Worm (Caenorhabditis elegans): ENCODE measurements around the gene F45H10.2.

F45H10.2 gene

ce11 chrII:13507535-13507934, 14.7 kb upstream of the F45H10.2 start, which contains the start of gene nep-17:
TSS of gene nep-17 (plus strand) at chrII:13507819.
- TF ChIP-seq syd-9 (tag; optimal IDR thresholded peaks at IDR 0.05), result no peak
- TF ChIP-seq lim-6 (tag; optimal IDR thresholded peaks at IDR 0.05), result no peak
- no peak for TF ChIP-seq rnt-1 (tag; optimal IDR thresholded peaks at IDR 0.05)
- TF ChIP-seq mec-3 (tag; optimal IDR thresholded peaks at IDR 0.05; ENCODE audit: borderline replicate concordance), result no peak
- no peak for TF ChIP-seq elt-2 (tag; optimal IDR thresholded peaks at IDR 0.05)
- TF ChIP-seq unc-86 (tag; optimal IDR thresholded peaks at IDR 0.05), result no peak
- TF ChIP-seq hlh-8 (tag; optimal IDR thresholded peaks at IDR 0.05), result no peak
- no peak for TF ChIP-seq unc-3 (GFP tag; conservative IDR thresholded peaks at IDR 0.05)
- TF ChIP-seq unc-3 (tag; optimal IDR thresholded peaks at IDR 0.05), result no peak
- TF ChIP-seq ztf-16 (tag; optimal IDR thresholded peaks at IDR 0.05), result no peak
- TF ChIP-seq fkh-6 (tag; optimal IDR thresholded peaks at IDR 0.05), result no peak
- TF ChIP-seq hlh-15 (tag; optimal IDR thresholded peaks at IDR 0.05), result no peak
- TF ChIP-seq lin-11 (tag; optimal IDR thresholded peaks at IDR 0.05), result no peak
- TF ChIP-seq ceh-48 (tag; optimal IDR thresholded peaks at IDR 0.05), result no peak
- no peak for TF ChIP-seq eyg-1 (tag; optimal IDR thresholded peaks at IDR 0.05)
- no peak for TF ChIP-seq elt-4 (tag; optimal IDR thresholded peaks at IDR 0.05)
- TF ChIP-seq ceh-34 (tag; optimal IDR thresholded peaks at IDR 0.05), result no peak
- TF ChIP-seq dmd-4 (tag; optimal IDR thresholded peaks at IDR 0.05; ENCODE audit: borderline replicate concordance), result no peak

DNA sequence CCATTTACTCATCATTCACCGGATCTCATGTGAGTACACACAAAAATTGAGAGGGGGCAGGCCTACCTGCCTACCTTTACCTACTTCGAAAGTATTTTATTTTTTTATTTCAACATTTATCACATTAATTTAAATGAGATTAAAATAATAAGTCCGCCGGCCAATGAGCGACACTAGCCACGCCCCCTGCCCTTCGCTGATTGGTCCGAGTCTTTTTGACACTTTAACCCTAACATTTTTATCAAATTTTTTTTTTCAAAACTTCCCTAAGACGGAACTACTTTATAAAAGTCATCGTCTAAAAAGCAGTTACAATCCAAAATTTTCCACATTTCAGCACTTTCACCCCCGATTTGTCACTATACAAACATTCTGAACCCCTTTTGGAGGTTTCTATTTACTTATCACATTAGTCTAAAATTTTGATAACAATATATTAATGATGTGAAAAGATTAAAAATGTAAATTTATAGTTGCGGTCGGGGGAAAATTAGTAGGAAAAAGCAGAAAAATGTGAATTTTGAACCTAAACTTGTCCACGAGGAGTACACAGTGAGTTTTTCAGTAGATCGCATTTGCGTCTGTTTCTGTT, 13.2 kb upstream of the F45H10.2 start:
- TF ChIP-seq nfya-1 (tag; optimal IDR thresholded peaks at IDR 0.05), result peak; percentile 59
- no peak for TF ChIP-seq pros-1 (tag; optimal IDR thresholded peaks at IDR 0.05)

- no peak for TF ChIP-seq hlh-15 (tag; optimal IDR thresholded peaks at IDR 0.05)
- no peak for TF ChIP-seq pat-9 (tag; optimal IDR thresholded peaks at IDR 0.05)
- no peak for TF ChIP-seq ceh-9 (tag; optimal IDR thresholded peaks at IDR 0.05)
- TF ChIP-seq dmd-4 (tag; optimal IDR thresholded peaks at IDR 0.05; ENCODE audit: borderline replicate concordance), result no peak
- TF ChIP-seq odd-2 (tag; optimal IDR thresholded peaks at IDR 0.05), result no peak
- no peak for TF ChIP-seq elt-2 (tag; optimal IDR thresholded peaks at IDR 0.05)
- TF ChIP-seq fax-1 (tag; optimal IDR thresholded peaks at IDR 0.05), result no peak
- TF ChIP-seq lin-11 (tag; optimal IDR thresholded peaks at IDR 0.05), result no peak
- TF ChIP-seq K09A11.1 (tag; optimal IDR thresholded peaks at IDR 0.05; ENCODE audit: insufficient read depth), result no peak
- no peak for TF ChIP-seq pax-1 (tag; optimal IDR thresholded peaks at IDR 0.05)
- no peak for TF ChIP-seq hlh-6 (tag; optimal IDR thresholded peaks at IDR 0.05)
- TF ChIP-seq pag-3 (tag; optimal IDR thresholded peaks at IDR 0.05; ENCODE audit: borderline replicate concordance), result no peak
- TF ChIP-seq C38D4.7 (GFP tag; optimal IDR thresholded peaks at IDR 0.05), result no peak
- no peak for TF ChIP-seq ets-4 (tag; optimal IDR thresholded peaks at IDR 0.05)
Measured at ce11 chrII:13505386-13505785, 12.5 kb upstream of the F45H10.2 start.

- TF ChIP-seq rnt-1 (tag; optimal IDR thresholded peaks at IDR 0.05), result no peak
Measured at ce11 chrII:13503653-13504052, 10.8 kb upstream of the F45H10.2 start, which contains the start of gene F54F11.1. TSS of gene F54F11.1 (plus strand) at chrII:13503953.

ce11 chrII:13501575-13501974, 8.7 kb upstream of the F45H10.2 start, which contains the start of gene F45H10.5:
TSS of gene F45H10.5 (plus strand) at chrII:13501875.
- TF ChIP-seq F13H6.1 (tag; optimal IDR thresholded peaks at IDR 0.05) (no peak), dve-1 (tag; optimal IDR thresholded peaks at IDR 0.05) (no peak), che-1 (tag; optimal IDR thresholded peaks at IDR 0.05) (no peak), elt-2 (tag; optimal IDR thresholded peaks at IDR 0.05) (no peak), tbx-2 (tag; optimal IDR thresholded peaks at IDR 0.05) (no peak), hlh-13 (GFP tag; optimal IDR thresholded peaks at IDR 0.05) (no peak), sox-2 (GFP tag; IDR thresholded peaks at IDR 0.05) (no peak), ceh-6 (GFP tag; optimal IDR thresholded peaks at IDR 0.05) (no peak), lim-6 (tag; optimal IDR thresholded peaks at IDR 0.05) (no peak), unc-86 (tag; optimal IDR thresholded peaks at IDR 0.05) (no peak), ceh-22 (tag; optimal IDR thresholded peaks at IDR 0.05) (no peak), tbx-7 (tag; optimal IDR thresholded peaks at IDR 0.05) (no peak), ceh-45 (GFP tag; IDR thresholded peaks at IDR 0.05) (no peak), ceh-24 (tag; optimal IDR thresholded peaks at IDR 0.05) (no peak), hlh-8 (tag; optimal IDR thresholded peaks at IDR 0.05) (no peak), ceh-2 (tag; optimal IDR thresholded peaks at IDR 0.05) (no peak), pha-4 (tag; optimal IDR thresholded peaks at IDR 0.05) (no peak), fkh-6 (tag; optimal IDR thresholded peaks at IDR 0.05) (no peak), ceh-9 (tag; optimal IDR thresholded peaks at IDR 0.05) (no peak), lin-11 (tag; optimal IDR thresholded peaks at IDR 0.05) (no peak)
